Fruit fly (Drosophila melanogaster): Measurements from ENCODE around the gene Lcch3.

Gene Lcch3

dm6 chrX:15944735-15945323 is 19.9 kb downstream of the Lcch3 start, which contains the start of gene Rrp47:
TSS of gene Rrp47 (plus strand) at chrX:15944897.
- TF ChIP-seq vri (GFP tag; optimal IDR thresholded peaks at IDR 0.05) (no peak), CG6792 (GFP tag; optimal IDR thresholded peaks at IDR 0.05) (no peak), Eip93F (GFP tag; optimal IDR thresholded peaks at IDR 0.05) (no peak), CG8632 (GFP tag; optimal IDR thresholded peaks at IDR 0.05) (no peak), CG6276 (GFP tag; optimal IDR thresholded peaks at IDR 0.05) (no peak), fd59A (GFP tag; optimal IDR thresholded peaks at IDR 0.05) (no peak), Eip78C (GFP tag) (peak; percentile 28)

- no peak for TF ChIP-seq Gug (GFP tag; IDR thresholded peaks at IDR 0.05)
- TF ChIP-seq achi (GFP tag; optimal IDR thresholded peaks at IDR 0.05): no peak
- no peak for TF ChIP-seq CG10669 (GFP tag; optimal IDR thresholded peaks at IDR 0.05)
- TF ChIP-seq CG7368 (GFP tag; optimal IDR thresholded peaks at IDR 0.05): no peak
- TF ChIP-seq cyc (GFP tag; optimal IDR thresholded peaks at IDR 0.05): no peak
- TF ChIP-seq CG8119 (GFP tag; IDR thresholded peaks at IDR 0.05): no peak
- no peak for TF ChIP-seq spab (GFP tag; optimal IDR thresholded peaks at IDR 0.05)
- no peak for TF ChIP-seq OdsH (GFP tag; optimal IDR thresholded peaks at IDR 0.05)
- TF ChIP-seq CG11294 (GFP tag; IDR thresholded peaks at IDR 0.05): no peak
- no peak for TF ChIP-seq CG8319 (GFP tag; optimal IDR thresholded peaks at IDR 0.05)
- no peak for TF ChIP-seq CG10631 (GFP tag; optimal IDR thresholded peaks at IDR 0.05)
- no peak for TF ChIP-seq vri (GFP tag; optimal IDR thresholded peaks at IDR 0.05)
- TF ChIP-seq CG9139 (GFP tag; optimal IDR thresholded peaks at IDR 0.05): no peak
- no peak for TF ChIP-seq eg (GFP tag; IDR thresholded peaks at IDR 0.05)
These were observed 25.2 kb downstream of the Lcch3 start for dm6 chrX:15950056-15950455.

dm6 chrX:15969577-15969976 is 44.7 kb downstream of the Lcch3 start:
- no peak for TF ChIP-seq dac (GFP tag; optimal IDR thresholded peaks at IDR 0.05)
- no peak for TF ChIP-seq svp (GFP tag)
- no peak for TF ChIP-seq ss (GFP tag; optimal IDR thresholded peaks at IDR 0.05)
- no peak for TF ChIP-seq pdm3 (GFP tag; optimal IDR thresholded peaks at IDR 0.05)
- TF ChIP-seq CG8319 (GFP tag; optimal IDR thresholded peaks at IDR 0.05): no peak

dm6 chrX:15971574-15971973 is 46.7 kb downstream of the Lcch3 start:
- TF ChIP-seq CG11902 (GFP tag; optimal IDR thresholded peaks at IDR 0.05): no peak
- no peak for TF ChIP-seq Eip75B (GFP tag; optimal IDR thresholded peaks at IDR 0.05)
- TF ChIP-seq CG34406 (GFP tag; optimal IDR thresholded peaks at IDR 0.05): no peak
- peak; percentile 3 for TF ChIP-seq svp (GFP tag)
- no peak for TF ChIP-seq Smox (GFP tag; optimal IDR thresholded peaks at IDR 0.05)
- TF ChIP-seq CG6276 (GFP tag; optimal IDR thresholded peaks at IDR 0.05): no peak

- TF ChIP-seq vri (GFP tag; optimal IDR thresholded peaks at IDR 0.05): no peak
- no peak for TF ChIP-seq CG11902 (GFP tag; optimal IDR thresholded peaks at IDR 0.05)
- no peak for TF ChIP-seq CG1621 (tag; optimal IDR thresholded peaks at IDR 0.05)
- no peak for TF ChIP-seq CG11294 (GFP tag; IDR thresholded peaks at IDR 0.05)
- TF ChIP-seq CG31627 (GFP tag; optimal IDR thresholded peaks at IDR 0.05): no peak
- TF ChIP-seq CG8632 (GFP tag; optimal IDR thresholded peaks at IDR 0.05): no peak
- TF ChIP-seq Eip78C (GFP tag): no peak
- no peak for TF ChIP-seq Ets21C (GFP tag; optimal IDR thresholded peaks at IDR 0.05)
- no peak for TF ChIP-seq CG6276 (GFP tag; optimal IDR thresholded peaks at IDR 0.05)
- no peak for TF ChIP-seq CG10669 (GFP tag; optimal IDR thresholded peaks at IDR 0.05)
- no peak for TF ChIP-seq acj6 (GFP tag; optimal IDR thresholded peaks at IDR 0.05)
- TF ChIP-seq CG9139 (GFP tag; optimal IDR thresholded peaks at IDR 0.05): no peak
- no peak for TF ChIP-seq Lpt (GFP tag; optimal IDR thresholded peaks at IDR 0.05)
- TF ChIP-seq CG4318 (GFP tag; optimal IDR thresholded peaks at IDR 0.05): no peak
- TF ChIP-seq ss (GFP tag; optimal IDR thresholded peaks at IDR 0.05): no peak
- TF ChIP-seq CG3032 (tag; optimal IDR thresholded peaks at IDR 0.05): no peak
- TF ChIP-seq eg (GFP tag; IDR thresholded peaks at IDR 0.05): no peak
- TF ChIP-seq dsx (GFP tag; optimal IDR thresholded peaks at IDR 0.05; ENCODE audit: poor library complexity, severe bottlenecking): no peak
- TF ChIP-seq spab (GFP tag; optimal IDR thresholded peaks at IDR 0.05): no peak
These were observed 48.4 kb downstream of the Lcch3 start, which contains the start of gene mmd for dm6 chrX:15973157-15973774. TSS of gene mmd (minus strand) at chrX:15973159.

Data from whole organism, prepupa.